Worm (Caenorhabditis elegans): ENCODE data around the gene F32D8.8.

DNA sequence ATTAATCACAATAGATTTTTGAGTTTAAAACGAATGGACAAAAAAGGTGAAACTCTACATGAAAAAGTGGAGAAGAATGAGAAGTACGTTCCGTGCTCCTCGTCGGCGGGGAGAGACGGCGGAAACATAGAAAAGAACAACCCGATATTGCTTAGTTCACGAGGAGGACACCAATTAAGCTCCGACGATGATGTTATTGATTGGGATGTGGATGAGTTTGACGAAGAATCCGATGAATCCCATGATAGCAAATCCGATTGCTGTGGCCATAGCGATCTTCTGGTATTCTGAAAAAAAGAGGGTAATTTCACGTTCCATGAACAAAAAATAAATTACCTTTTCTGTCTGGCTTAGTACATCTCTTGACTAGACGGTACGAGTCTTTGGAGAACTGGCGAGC, 5.9 kb downstream of the F32D8.8 start:
- TF ChIP-seq ama-1 (optimal IDR thresholded peaks at IDR 0.05) (no peak), C38D4.7 (GFP tag; optimal IDR thresholded peaks at IDR 0.05) (no peak), ceh-6 (GFP tag; optimal IDR thresholded peaks at IDR 0.05) (no peak), gmeb-2 (tag; optimal IDR thresholded peaks at IDR 0.05) (no peak), C08G9.2 (tag; optimal IDR thresholded peaks at IDR 0.05) (no peak), nfya-1 (tag; optimal IDR thresholded peaks at IDR 0.05) (no peak), hlh-6 (tag; optimal IDR thresholded peaks at IDR 0.05) (no peak), dve-1 (tag; optimal IDR thresholded peaks at IDR 0.05) (no peak), rnt-1 (tag; optimal IDR thresholded peaks at IDR 0.05) (no peak), hlh-15 (tag; optimal IDR thresholded peaks at IDR 0.05) (no peak), zip-5 (tag; optimal IDR thresholded peaks at IDR 0.05) (no peak)
